Fruit fly (Drosophila melanogaster) whole organism, wandering third instar larva: ENCODE results near the gene CG6149.

ENCODE experiments used
- Abd-B ChIP-seq: fragments of >200 bp; optimal IDR thresholded peaks from 2 replicates; lab custom pipeline; 2017; ENCODE audit warnings: missing biosample characterization, missing genetic modification characterization
- Dif ChIP-seq: fragments of 200-275, 200-300 bp; sonication (Bioruptor generic); optimal IDR thresholded peaks from 2 replicates; lab custom pipeline; 2018; ENCODE audit warnings: missing biosample characterization, missing genetic modification characterization; ENCODE audit not compliant: partially characterized antibody
- HLH106 ChIP-seq: fragments of 200-800 bp; optimal IDR thresholded peaks from 3 replicates; lab custom pipeline; 2019; ENCODE audit warnings: missing biosample characterization, mild to moderate bottlenecking, missing genetic modification characterization, moderate library complexity
- Hr83 ChIP-seq: fragments of 200-300 bp; sonication (Bioruptor generic); optimal IDR thresholded peaks from 2 replicates; lab custom pipeline; 2016; ENCODE audit warnings: missing biosample characterization, mild to moderate bottlenecking, missing genetic modification characterization, moderate library complexity; ENCODE audit not compliant: poor library complexity, severe bottlenecking
- Jra ChIP-seq: sonication (Bioruptor generic); optimal IDR thresholded peaks from 2 replicates; lab custom pipeline; 2016; ENCODE audit warnings: missing biosample characterization, missing genetic modification characterization
- Mio ChIP-seq: sonication (Bioruptor generic); optimal IDR thresholded peaks from 2 replicates; lab custom pipeline; 2016; ENCODE audit warnings: missing biosample characterization, missing genetic modification characterization
- Myc ChIP-seq: fragments of >200 bp; optimal IDR thresholded peaks from 2 replicates; lab custom pipeline; 2017
- N ChIP-seq: fragments of >200 bp; optimal IDR thresholded peaks from 2 replicates; lab custom pipeline; 2018; ENCODE audit warnings: missing biosample characterization, missing external identifiers, missing genetic modification characterization
- OdsH ChIP-seq: fragments of 200-800 bp; sonication (Bioruptor generic); optimal IDR thresholded peaks from 2 replicates; lab custom pipeline; 2016; ENCODE audit warnings: missing biosample characterization, mild to moderate bottlenecking, missing genetic modification characterization
- Rel ChIP-seq, 2 experiments: fragments of 200-800 bp; sonication (Bioruptor generic) in 1 of 2; optimal IDR thresholded peaks; 2 replicates in 1 of 2; 3 replicates in 1 of 2; lab custom pipeline; 2016 to 2019; ENCODE audit warnings: mild to moderate bottlenecking in 2 of 2, missing biosample characterization in 2 of 2, missing genetic modification characterization in 2 of 2, moderate library complexity in 1 of 2
- Vsx2 ChIP-seq: fragments of 200-300, 225-300 bp; sonication (Bioruptor generic); optimal IDR thresholded peaks from 2 replicates; lab custom pipeline; 2018; ENCODE audit warnings: missing biosample characterization, missing genetic modification characterization; ENCODE audit not compliant: partially characterized antibody
- br ChIP-seq: fragments of 200-800 bp; sonication (Bioruptor generic); optimal IDR thresholded peaks from 2 replicates; lab custom pipeline; 2016; ENCODE audit warnings: missing biosample characterization, missing genetic modification characterization
- brk ChIP-seq: fragments of 200-800 bp; sonication (Bioruptor generic); optimal IDR thresholded peaks from 2 replicates; lab custom pipeline; 2016; ENCODE audit warnings: missing biosample characterization, mild to moderate bottlenecking, missing genetic modification characterization
- dmrt93B ChIP-seq: fragments of 200-800 bp; sonication (Bioruptor generic); optimal IDR thresholded peaks from 2 replicates; lab custom pipeline; 2018; ENCODE audit warnings: missing biosample characterization, mild to moderate bottlenecking, missing genetic modification characterization
- dsf ChIP-seq: sonication (Bioruptor generic); optimal IDR thresholded peaks from 2 replicates; lab custom pipeline; 2016; ENCODE audit warnings: missing biosample characterization, missing genetic modification characterization, borderline replicate concordance
- foxo ChIP-seq, 2 experiments: fragments of 200-800 bp; sonication (Bioruptor generic); optimal IDR thresholded peaks; 2 replicates in 1 of 2; 3 replicates in 1 of 2; lab custom pipeline; 2016 to 2017; ENCODE audit warnings: missing biosample characterization in 2 of 2, missing genetic modification characterization in 2 of 2
- h ChIP-seq: fragments of 200-800 bp; sonication (Bioruptor generic); optimal IDR thresholded peaks from 3 replicates; lab custom pipeline; 2016; ENCODE audit warnings: missing biosample characterization, mild to moderate bottlenecking, missing genetic modification characterization
- lola ChIP-seq: fragments of >200 bp; optimal IDR thresholded peaks from 2 replicates; lab custom pipeline; 2017; ENCODE audit warnings: missing biosample characterization, missing genetic modification characterization
- psq ChIP-seq: fragments of 200-800 bp; sonication (Bioruptor generic); optimal IDR thresholded peaks from 3 replicates; lab custom pipeline; 2017; ENCODE audit warnings: missing biosample characterization, mild to moderate bottlenecking, missing genetic modification characterization, moderate library complexity
- sage ChIP-seq: fragments of 200-800 bp; sonication (Bioruptor generic); optimal IDR thresholded peaks from 2 replicates; lab custom pipeline; 2016; ENCODE audit warnings: missing biosample characterization, mild to moderate bottlenecking, missing genetic modification characterization
- sv ChIP-seq: fragments of 200-800 bp; sonication (Bioruptor generic); optimal IDR thresholded peaks from 3 replicates; lab custom pipeline; 2016; ENCODE audit warnings: missing biosample characterization, missing genetic modification characterization
- usp ChIP-seq: fragments of >200 bp; optimal IDR thresholded peaks from 2 replicates; lab custom pipeline; 2017; ENCODE audit warnings: missing biosample characterization, missing genetic modification characterization

CG6149 gene

DNA sequence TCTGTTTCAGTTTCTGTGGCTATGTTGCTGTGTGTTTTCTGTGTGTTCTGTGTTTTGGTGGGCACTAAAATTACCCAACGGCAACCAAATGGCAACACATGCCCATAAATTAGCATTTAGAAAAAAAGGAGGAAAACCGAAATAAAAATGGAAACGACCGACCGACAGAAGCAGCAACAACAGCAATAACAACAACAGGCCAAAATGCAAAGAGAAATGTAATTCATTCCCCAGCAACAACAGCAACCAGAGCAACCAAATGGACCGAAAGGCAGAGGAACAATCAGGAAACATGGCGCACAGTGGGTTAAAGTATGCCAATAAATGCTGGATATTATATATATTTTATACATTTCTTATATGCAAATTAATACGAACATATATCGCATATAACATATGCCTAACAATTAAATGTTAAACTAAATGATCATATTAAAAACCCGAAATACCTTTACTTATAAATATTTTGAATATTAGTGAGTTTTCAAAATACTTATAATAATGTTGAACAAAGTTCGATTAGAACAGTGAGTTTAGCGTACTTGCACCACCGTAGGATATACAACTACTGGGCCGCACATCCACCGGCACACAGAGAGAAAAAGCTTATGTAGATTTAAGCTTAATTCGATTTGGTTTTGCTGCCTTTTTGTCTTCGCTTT lies 46.2 kb downstream of the CG6149 start (continued):
- no peak for TF ChIP-seq Hr83 (GFP tag; lab: Kevin White, UChicago)
- peak; percentile 25 for TF ChIP-seq Rel (GFP tag; optimal IDR thresholded peaks at IDR 0.05; lab: Kevin White, UChicago)
- peak; percentile 53 for TF ChIP-seq Rel (tag; optimal IDR thresholded peaks at IDR 0.05; lab: Kevin White, UChicago)
- no peak for TF ChIP-seq Mio (GFP tag; lab: Kevin White, UChicago)
- TF ChIP-seq br (GFP tag; lab: Kevin White, UChicago) = peak; percentile 51
- peak; percentile 74 for TF ChIP-seq h (GFP tag; lab: Kevin White, UChicago)
- peak; percentile 87 for TF ChIP-seq HLH106 (tag; lab: Kevin White, UChicago)
- TF ChIP-seq dsf = no peak
- no peak for TF ChIP-seq lola (GFP tag; lab: Kevin White, UChicago)
- peak; percentile 23 for TF ChIP-seq sv (GFP tag; lab: Kevin White, UChicago)
- no peak for TF ChIP-seq usp (GFP tag; lab: Kevin White, UChicago)
- TF ChIP-seq dmrt93B (GFP tag; lab: Kevin White, UChicago) = peak; percentile 38
- peak; percentile 43 for TF ChIP-seq brk (GFP tag; lab: Kevin White, UChicago)
- TF ChIP-seq psq (GFP tag; lab: Kevin White, UChicago) = peak; percentile 75
- TF ChIP-seq Abd-B (GFP tag; lab: Kevin White, UChicago) = no peak

DNA sequence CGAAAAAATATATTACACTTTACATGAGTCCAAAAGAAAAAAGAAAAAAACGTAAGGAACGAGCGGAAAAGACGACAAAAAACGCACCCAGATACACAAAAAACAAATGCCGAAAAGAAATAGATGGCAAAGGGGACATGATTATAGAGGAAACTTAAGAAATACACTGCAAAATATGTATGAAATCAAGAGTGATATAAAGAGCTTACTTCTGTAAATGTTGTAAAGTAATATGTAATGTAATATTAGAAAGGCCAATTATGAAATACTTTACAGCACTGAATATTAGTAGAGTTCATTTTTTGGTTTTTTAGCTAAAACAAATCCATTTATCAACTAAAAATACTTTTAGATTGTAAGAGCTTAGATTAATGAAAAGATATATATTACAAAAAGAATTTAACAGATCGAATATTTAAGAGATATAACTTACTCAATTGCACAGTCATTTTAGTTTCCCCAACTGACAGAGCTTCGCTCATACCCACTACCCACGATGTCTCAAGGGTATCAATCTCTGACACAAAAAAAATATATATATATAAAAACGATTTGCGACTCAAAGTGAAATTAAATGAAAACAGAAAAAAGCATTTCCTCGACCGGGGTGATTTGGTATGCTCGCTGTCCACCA lies 50.3 kb downstream of the CG6149 start:
- TF ChIP-seq Myc (lab: Kevin White, UChicago) = no peak
- no peak for TF ChIP-seq N (GFP tag; lab: Kevin White, UChicago)
- no peak for TF ChIP-seq sv (GFP tag; lab: Kevin White, UChicago)
- TF ChIP-seq usp (GFP tag; lab: Kevin White, UChicago) = no peak
- TF ChIP-seq foxo (GFP tag; optimal IDR thresholded peaks at IDR 0.05; lab: Kevin White, UChicago) = no peak
- no peak for TF ChIP-seq Hr83 (GFP tag; lab: Kevin White, UChicago)
- TF ChIP-seq dsf = no peak
- TF ChIP-seq sage (GFP tag; lab: Kevin White, UChicago) = no peak
- no peak for TF ChIP-seq Dif
- no peak for TF ChIP-seq brk (GFP tag; lab: Kevin White, UChicago)
- no peak for TF ChIP-seq Vsx2
- TF ChIP-seq Jra (GFP tag; lab: Kevin White, UChicago) = no peak
- no peak for TF ChIP-seq OdsH
